Fruit fly (Drosophila melanogaster) whole organism, embryonic: ENCODE results near the gene CanB.

Experiments
- Abd-B ChIP-seq: fragments of 200-800 bp; sonication (Bioruptor generic); optimal IDR thresholded peaks from 2 replicates; lab custom pipeline; 2018; ENCODE audit warnings: missing biosample characterization, mild to moderate bottlenecking, missing genetic modification characterization, moderate library complexity
- Atf3 ChIP-seq: fragments of 200-800 bp; sonication (Bioruptor generic); optimal IDR thresholded peaks from 3 replicates; lab custom pipeline; 2016; ENCODE audit warnings: missing biosample characterization, missing genetic modification characterization
- Atf6 ChIP-seq: fragments of 200-800 bp; sonication (Bioruptor generic); IDR thresholded peaks from 2 replicates; pipeline ENCODE4 v1.3.6; 2022; ENCODE audit warnings: missing biosample characterization, missing genetic modification characterization
- Bgb ChIP-seq: fragments of 200-800 bp; sonication (Bioruptor generic); IDR thresholded peaks from 2 replicates; pipeline ENCODE4 v1.3.6; 2022; ENCODE audit warnings: missing biosample characterization, missing genetic modification characterization; ENCODE audit not compliant: partially characterized antibody
- Blimp-1 ChIP-seq: fragments of 200-800 bp; sonication (Bioruptor generic); optimal IDR thresholded peaks from 3 replicates; lab custom pipeline; 2018; ENCODE audit warnings: missing biosample characterization, missing genetic modification characterization, mild to moderate bottlenecking, moderate library complexity, missing genetic modification reagents
- CG10462 ChIP-seq: fragments of 200-800 bp; sonication (Bioruptor generic); optimal IDR thresholded peaks from 2 replicates; lab custom pipeline; 2016; ENCODE audit warnings: missing biosample characterization, missing genetic modification characterization
- CG12391 ChIP-seq: fragments of 200-800 bp; sonication (Bioruptor generic); optimal IDR thresholded peaks from 3 replicates; lab custom pipeline; 2018; ENCODE audit warnings: missing biosample characterization, mild to moderate bottlenecking, missing genetic modification characterization, moderate library complexity
- CG13894 ChIP-seq: fragments of 200-800 bp; sonication (Bioruptor generic); optimal IDR thresholded peaks from 3 replicates; lab custom pipeline; 2018; ENCODE audit warnings: missing biosample characterization, mild to moderate bottlenecking, missing genetic modification characterization, moderate library complexity
- CG2116 ChIP-seq: fragments of 200-800 bp; sonication (Bioruptor generic); optimal IDR thresholded peaks from 3 replicates; lab custom pipeline; 2018; ENCODE audit warnings: missing biosample characterization, mild to moderate bottlenecking, missing genetic modification characterization
- CG2129 ChIP-seq: fragments of 200-800 bp; sonication (Bioruptor generic); IDR thresholded peaks from 2 replicates; pipeline ENCODE4 v1.3.6; 2022; ENCODE audit warnings: missing biosample characterization, missing genetic modification characterization; ENCODE audit not compliant: partially characterized antibody
- CG31365 ChIP-seq: fragments of 200-800 bp; sonication (Bioruptor generic); optimal IDR thresholded peaks from 2 replicates; lab custom pipeline; 2018; ENCODE audit warnings: missing biosample characterization, mild to moderate bottlenecking, missing genetic modification characterization
- CG32772 ChIP-seq: fragments of 200-800 bp; sonication (Bioruptor generic); IDR thresholded peaks from 2 replicates; pipeline ENCODE4 v1.3.6; 2022; ENCODE audit warnings: missing biosample characterization, missing genetic modification characterization
- CG33213 ChIP-seq: fragments of 200-800 bp; sonication (Bioruptor generic); optimal IDR thresholded peaks from 3 replicates; lab custom pipeline; 2016; ENCODE audit warnings: missing biosample characterization, missing genetic modification characterization
- CG34224 ChIP-seq: fragments of 200-800 bp; sonication (Bioruptor generic); IDR thresholded peaks from 3 replicates; pipeline ENCODE4 v1.3.6; 2022; ENCODE audit warnings: missing biosample characterization, missing genetic modification characterization; ENCODE audit not compliant: partially characterized antibody
- CG42726 ChIP-seq: fragments of 200-800 bp; sonication (Bioruptor generic); IDR thresholded peaks from 2 replicates; pipeline ENCODE4 v1.3.6; 2022; ENCODE audit warnings: missing biosample characterization, missing genetic modification characterization; ENCODE audit not compliant: partially characterized antibody
- CG4360 ChIP-seq: fragments of 200-800 bp; sonication (Bioruptor generic); IDR thresholded peaks from 2 replicates; pipeline ENCODE4 v1.3.6; 2022; ENCODE audit warnings: missing biosample characterization, missing genetic modification characterization
- CG6791 ChIP-seq: fragments of 200-800 bp; sonication (Bioruptor generic); IDR thresholded peaks from 3 replicates; pipeline ENCODE4 v1.3.6; 2022; ENCODE audit warnings: missing biosample characterization, missing genetic modification characterization; ENCODE audit not compliant: partially characterized antibody
- CG9727 ChIP-seq: fragments of 200-800 bp; sonication (Bioruptor generic); optimal IDR thresholded peaks from 3 replicates; lab custom pipeline; 2017; ENCODE audit warnings: missing biosample characterization, mild to moderate bottlenecking, missing genetic modification characterization
- Doc3 ChIP-seq: fragments of 200-800 bp; sonication (Bioruptor generic); IDR thresholded peaks from 3 replicates; pipeline ENCODE4 v1.3.6; 2022; ENCODE audit warnings: missing biosample characterization, missing genetic modification characterization; ENCODE audit not compliant: partially characterized antibody
- H15 ChIP-seq: fragments of 200-800 bp; sonication (Bioruptor generic); IDR thresholded peaks from 3 replicates; pipeline ENCODE4 v1.3.6; 2022; ENCODE audit warnings: missing biosample characterization, missing genetic modification characterization
- H2.0 ChIP-seq: fragments of 200-800 bp; sonication (Bioruptor generic); IDR thresholded peaks from 2 replicates; pipeline ENCODE4 v1.3.6; 2022; ENCODE audit warnings: missing biosample characterization, missing genetic modification characterization
- HLH4C ChIP-seq: fragments of 200-800 bp; sonication (Bioruptor generic); IDR thresholded peaks from 3 replicates; pipeline ENCODE4 v1.3.6; 2022; ENCODE audit warnings: missing biosample characterization, missing genetic modification characterization; ENCODE audit not compliant: partially characterized antibody
- HLHmδ ChIP-seq: fragments of 200-800 bp; sonication (Bioruptor generic); optimal IDR thresholded peaks from 2 replicates; lab custom pipeline; 2018; ENCODE audit warnings: missing biosample characterization, mild to moderate bottlenecking, missing genetic modification characterization, moderate library complexity
- Max ChIP-seq: fragments of 200-800 bp; sonication (Bioruptor generic); optimal IDR thresholded peaks from 2 replicates; lab custom pipeline; 2016; ENCODE audit warnings: missing biosample characterization, mild to moderate bottlenecking, missing genetic modification characterization
- Med ChIP-seq: fragments of 200-800 bp; sonication (Bioruptor generic); peaks from one replicate; lab custom pipeline; 2016; ENCODE audit warnings: missing biosample characterization, missing genetic modification characterization, mild to moderate bottlenecking, inconsistent platforms, moderate library complexity
- Opbp ChIP-seq: fragments of 200-800 bp; sonication (Bioruptor generic); IDR thresholded peaks from 3 replicates; pipeline ENCODE4 v1.3.6; 2022; ENCODE audit warnings: missing biosample characterization, missing genetic modification characterization; ENCODE audit not compliant: partially characterized antibody
- PHDP ChIP-seq: fragments of 200-800 bp; sonication (Bioruptor generic); optimal IDR thresholded peaks from 3 replicates; lab custom pipeline; 2018; ENCODE audit warnings: missing biosample characterization, mild to moderate bottlenecking, missing genetic modification characterization, moderate library complexity
- ash1 ChIP-seq: fragments of 200-800 bp; sonication (Bioruptor generic); optimal IDR thresholded peaks from 2 replicates; lab custom pipeline; 2018; ENCODE audit warnings: missing biosample characterization, mild to moderate bottlenecking, missing genetic modification characterization
- cato ChIP-seq: fragments of 200-800 bp; sonication (Bioruptor generic); optimal IDR thresholded peaks from 2 replicates; lab custom pipeline; 2016; ENCODE audit warnings: missing biosample characterization, missing genetic modification characterization, borderline replicate concordance
- chif ChIP-seq, 2 experiments: fragments of 200-800 bp; sonication (Bioruptor generic); optimal IDR thresholded peaks; 3 replicates each; lab custom pipeline; 2016; ENCODE audit warnings: missing biosample characterization in 2 of 2, missing genetic modification characterization in 2 of 2
- chinmo ChIP-seq: fragments of 200-800 bp; sonication (Bioruptor generic); IDR thresholded peaks from 4 replicates; pipeline ENCODE4 v1.3.6; 2022; ENCODE audit warnings: missing biosample characterization, missing genetic modification characterization; ENCODE audit not compliant: partially characterized antibody
- da ChIP-seq: fragments of 200-800 bp; sonication (Bioruptor generic); optimal IDR thresholded peaks from 2 replicates; lab custom pipeline; 2016; ENCODE audit warnings: missing biosample characterization, missing genetic modification characterization
- fu2 ChIP-seq: fragments of 200-800 bp; sonication (Bioruptor generic); optimal IDR thresholded peaks from 2 replicates; lab custom pipeline; 2016; ENCODE audit warnings: missing biosample characterization, missing genetic modification characterization
- gem ChIP-seq: fragments of 200-800 bp; sonication (Bioruptor generic); optimal IDR thresholded peaks from 2 replicates; lab custom pipeline; 2019; ENCODE audit warnings: missing biosample characterization, mild to moderate bottlenecking, missing genetic modification characterization, moderate library complexity
- gro ChIP-seq: fragments of 200-800 bp; sonication (Bioruptor generic); optimal IDR thresholded peaks from 2 replicates; lab custom pipeline; 2016; ENCODE audit warnings: missing biosample characterization, missing genetic modification characterization
- hkb ChIP-seq, 2 experiments: fragments of 200-800 bp in 1 of 2; fragments of >200 bp in 1 of 2; sonication (Bioruptor generic) in 1 of 2; IDR thresholded peaks in 1 of 2; optimal IDR thresholded peaks in 1 of 2; 2 replicates each; pipeline versions ENCODE4 v1.3.6 to Lab custom; 2017 to 2022; ENCODE audit warnings: missing biosample characterization in 1 of 2, missing genetic modification characterization in 1 of 2
- lilli ChIP-seq: fragments of 200-800 bp; sonication (Bioruptor generic); optimal IDR thresholded peaks from 3 replicates; lab custom pipeline; 2016; ENCODE audit warnings: missing biosample characterization, missing genetic modification characterization
- nerfin-1 ChIP-seq: fragments of 200-800 bp; sonication (Bioruptor generic); optimal IDR thresholded peaks from 3 replicates; lab custom pipeline; 2019; ENCODE audit warnings: missing biosample characterization, mild to moderate bottlenecking, missing genetic modification characterization, moderate library complexity
- nom ChIP-seq: fragments of 200-800 bp; sonication (Bioruptor generic); optimal IDR thresholded peaks from 2 replicates; lab custom pipeline; 2017; ENCODE audit warnings: missing biosample characterization, missing genetic modification characterization, mild to moderate bottlenecking, moderate library complexity, missing genetic modification reagents
- pros ChIP-seq: fragments of 200-800 bp; sonication (Bioruptor generic); optimal IDR thresholded peaks from 3 replicates; lab custom pipeline; 2019; ENCODE audit warnings: missing biosample characterization, mild to moderate bottlenecking, missing genetic modification characterization, moderate library complexity
- pum ChIP-seq: fragments of 200-800 bp; sonication (Bioruptor generic); optimal IDR thresholded peaks from 2 replicates; lab custom pipeline; 2016; ENCODE audit warnings: missing biosample characterization, missing genetic modification characterization
- scrt ChIP-seq: fragments of 200-800 bp; sonication (Bioruptor generic); optimal IDR thresholded peaks from 2 replicates; lab custom pipeline; 2018; ENCODE audit warnings: missing biosample characterization, mild to moderate bottlenecking, missing genetic modification characterization, moderate library complexity
- sqz ChIP-seq: fragments of 200-800 bp; sonication (Bioruptor generic); optimal IDR thresholded peaks from 3 replicates; lab custom pipeline; 2018; ENCODE audit warnings: missing biosample characterization, mild to moderate bottlenecking, missing genetic modification characterization
- ssp ChIP-seq: fragments of 200-800 bp; sonication (Bioruptor generic); IDR thresholded peaks from 2 replicates; pipeline ENCODE4 v1.3.6; 2022; ENCODE audit warnings: missing biosample characterization, missing genetic modification characterization
- tll ChIP-seq, 2 experiments: fragments of 200-800 bp in 1 of 2; fragments of >200 bp in 1 of 2; sonication (Bioruptor generic) in 1 of 2; optimal IDR thresholded peaks; 2 replicates each; lab custom pipeline; 2017 to 2019; ENCODE audit warnings: missing biosample characterization in 2 of 2, missing genetic modification characterization in 2 of 2, mild to moderate bottlenecking in 1 of 2, moderate library complexity in 1 of 2
- unc-4 ChIP-seq: fragments of 200-800 bp; sonication (Bioruptor generic); IDR thresholded peaks from 2 replicates; pipeline ENCODE4 v1.3.6; 2022; ENCODE audit warnings: missing biosample characterization, missing genetic modification characterization; ENCODE audit not compliant: partially characterized antibody
- zf30C ChIP-seq: fragments of 200-800 bp; sonication (Bioruptor generic); optimal IDR thresholded peaks from 3 replicates; lab custom pipeline; 2018; ENCODE audit warnings: missing biosample characterization, mild to moderate bottlenecking, missing genetic modification characterization

The CanB gene

dm6 chrX:5332259-5332862 lies at the start of gene CanB (continued):
- TF ChIP-seq chinmo (GFP tag; lab: Robert Waterston, UW) (0 out of 4 replicates have a peak, but pooled peaks have one; percentile 33), H15 (GFP tag; lab: Robert Waterston, UW) (no peak), Med (GFP tag; lab: Kevin White, UChicago) (peak; percentile 88), CG9727 (GFP tag; lab: Kevin White, UChicago) (no peak), gem (peak; percentile 29), ash1 (GFP tag; lab: Kevin White, UChicago) (no peak), tll (GFP tag; optimal IDR thresholded peaks at IDR 0.05; lab: Kevin White, UChicago) (no peak), CG34224 (GFP tag; lab: Robert Waterston, UW) (peak; percentile 55; the same call in 1 of the 3 replicates), lilli (peak; percentile 16), nerfin-1 (tag; lab: Kevin White, UChicago) (peak; percentile 39), Doc3 (GFP tag; lab: Robert Waterston, UW) (peak; percentile 55; the same call in 2 of the 3 replicates), CG13894 (tag; lab: Kevin White, UChicago) (no peak), HLHmδ (no peak), HLH4C (GFP tag; lab: Robert Waterston, UW) (peak; percentile 45; the same call in 2 of the 3 replicates), unc-4 (GFP tag; lab: Robert Waterston, UW) (peak; percentile 66), Atf6 (GFP tag; lab: Robert Waterston, UW) (no peak), chif (GFP tag; optimal IDR thresholded peaks at IDR 0.05; lab: Kevin White, UChicago) (peak in 1 of 2 experiments; percentile 2), hkb (optimal IDR thresholded peaks at IDR 0.05; lab: Kevin White, UChicago) (no peak), hkb (GFP tag; IDR thresholded peaks at IDR 0.05; lab: Robert Waterston, UW) (0 out of 2 replicates have a peak, but pooled peaks have one; percentile 28), PHDP (tag; lab: Kevin White, UChicago) (no peak), CG31365 (tag; lab: Kevin White, UChicago) (no peak), CG10462 (GFP tag; lab: Kevin White, UChicago) (no peak), CG12391 (tag; lab: Kevin White, UChicago) (peak; percentile 26), pros (no peak), Bgb (peak; percentile 57), cato (GFP tag; lab: Kevin White, UChicago) (no peak), pum (no peak), sqz (GFP tag; lab: Kevin White, UChicago) (peak; percentile 40), Atf3 (no peak), Abd-B (GFP tag; lab: Kevin White, UChicago) (peak; percentile 20), nom (GFP tag; lab: Kevin White, UChicago) (no peak), scrt (GFP tag; lab: Kevin White, UChicago) (peak; percentile 94), Blimp-1 (GFP tag; lab: Kevin White, UChicago) (peak; percentile 66), Opbp (GFP tag; lab: Robert Waterston, UW) (peak; percentile 53; the same call in 2 of the 3 replicates), CG4360 (GFP tag; lab: Robert Waterston, UW) (no peak), gro (GFP tag; lab: Kevin White, UChicago) (peak; percentile 31), Max (GFP tag; lab: Kevin White, UChicago) (no peak), ssp (GFP tag; lab: Robert Waterston, UW) (no peak), CG42726 (GFP tag; lab: Robert Waterston, UW) (no peak), CG6791 (peak; percentile 74), zf30C (GFP tag; lab: Kevin White, UChicago) (no peak), da (GFP tag; lab: Kevin White, UChicago) (no peak), CG2116 (GFP tag; lab: Kevin White, UChicago) (peak; percentile 60), fu2 (GFP tag; lab: Kevin White, UChicago) (no peak), CG32772 (no peak), CG2129 (GFP tag; lab: Robert Waterston, UW) (peak; percentile 69), H2.0 (GFP tag; lab: Robert Waterston, UW) (no peak), CG33213 (GFP tag; lab: Kevin White, UChicago) (peak; percentile 39)
